Worm (Caenorhabditis elegans) whole organism, L4 larva: ENCODE data around the gene clpp-1.

Experiments used
- F10B5.3 ChIP-seq: sonication (generic microtip); optimal IDR thresholded peaks from 2 replicates; lab custom pipeline; 2016; ENCODE audit warnings: mild to moderate bottlenecking, missing genetic modification characterization, missing compliant biosample characterization
- F37D6.2 ChIP-seq: sonication (generic microtip); optimal IDR thresholded peaks from 2 replicates; lab custom pipeline; 2016; ENCODE audit warnings: mild to moderate bottlenecking, missing genetic modification characterization, missing compliant biosample characterization
- R02D3.7 ChIP-seq: fragments of 150-350 bp; sonication (generic microtip); optimal IDR thresholded peaks from 3 replicates; lab custom pipeline; 2014; ENCODE audit warnings: missing biosample characterization, missing genetic modification characterization
- T20F7.1 ChIP-seq: fragments of 200-800 bp; sonication (Bioruptor generic); optimal IDR thresholded peaks from 2 replicates; lab custom pipeline; 2018; ENCODE audit warnings: mild to moderate bottlenecking, missing genetic modification characterization, missing compliant biosample characterization
- T26A8.4 ChIP-seq: fragments of 200-800 bp; sonication (Bioruptor generic); IDR thresholded peaks from 2 replicates; pipeline ENCODE4 v1.3.6; 2022; ENCODE audit warnings: missing genetic modification characterization, missing compliant biosample characterization
- Y48G9A.11 ChIP-seq: fragments of 200-800 bp; sonication (Bioruptor generic); IDR thresholded peaks from 2 replicates; pipeline ENCODE4 v1.3.6; 2022; ENCODE audit warnings: missing genetic modification reagents, missing genetic modification characterization, missing compliant biosample characterization
- Y75B8A.6 ChIP-seq: fragments of 200-800 bp; sonication (Bioruptor generic); IDR thresholded peaks from 2 replicates; pipeline ENCODE4 v1.3.6; 2022; ENCODE audit warnings: missing genetic modification reagents, missing genetic modification characterization, missing compliant biosample characterization
- ZK337.2 ChIP-seq: fragments of 200-800 bp; sonication (Bioruptor generic); IDR thresholded peaks from 2 replicates; pipeline ENCODE4 v1.3.6; 2022; ENCODE audit warnings: missing genetic modification reagents, missing genetic modification characterization, missing compliant biosample characterization
- aha-1 ChIP-seq: fragments of 150-350 bp; peaks from one replicate; lab custom pipeline; 2014; ENCODE audit warnings: missing biosample characterization, missing genetic modification characterization
- aly-2 ChIP-seq: sonication (generic microtip); optimal IDR thresholded peaks from 2 replicates; lab custom pipeline; 2018; ENCODE audit warnings: missing biosample characterization, missing genetic modification characterization
- arid-1 ChIP-seq: fragments of 200-800 bp; sonication (Bioruptor generic); conservative IDR thresholded peaks from 2 replicates; pipeline ENCODE4 v1.3.6; 2022; ENCODE audit warnings: missing genetic modification reagents, missing genetic modification characterization, missing compliant biosample characterization
- ceh-20 ChIP-seq: fragments of 200-800 bp; sonication (Bioruptor generic); IDR thresholded peaks from 2 replicates; pipeline ENCODE4 v1.3.6; 2022; ENCODE audit warnings: missing genetic modification reagents, missing genetic modification characterization, missing compliant biosample characterization
- cey-2 ChIP-seq: sonication (generic microtip); optimal IDR thresholded peaks from 3 replicates; lab custom pipeline; 2017; ENCODE audit warnings: missing genetic modification characterization, mild to moderate bottlenecking, missing compliant biosample characterization, antibody characterized with exemption, borderline replicate concordance; ENCODE audit not compliant: insufficient read depth
- daf-12 ChIP-seq: fragments of 150-350 bp; optimal IDR thresholded peaks from 2 replicates; lab custom pipeline; 2014; ENCODE audit warnings: missing biosample characterization, missing genetic modification reagents, missing genetic modification characterization
- daf-16 ChIP-seq, 3 experiments: sonication (generic microtip); optimal IDR thresholded peaks; 2 replicates each; lab custom pipeline; 2016 to 2017; ENCODE audit warnings: missing genetic modification characterization in 3 of 3, missing genetic modification reagents in 3 of 3, mild to moderate bottlenecking in 2 of 3, missing compliant biosample characterization in 2 of 3, missing biosample characterization in 1 of 3, moderate library complexity in 1 of 3
- dmd-6 ChIP-seq: fragments of 200-800 bp; sonication (Bioruptor generic); IDR thresholded peaks from 2 replicates; pipeline ENCODE4 v1.3.6; 2022; ENCODE audit warnings: missing genetic modification reagents, missing genetic modification characterization, missing compliant biosample characterization
- dpl-1 ChIP-seq: fragments of 150-350 bp; optimal IDR thresholded peaks from 2 replicates; lab custom pipeline; 2014; ENCODE audit warnings: missing biosample characterization, missing genetic modification reagents, missing genetic modification characterization
- duxl-1 ChIP-seq: sonication (generic microtip); optimal IDR thresholded peaks from 2 replicates; lab custom pipeline; 2016; ENCODE audit warnings: mild to moderate bottlenecking, missing genetic modification characterization, moderate library complexity, missing compliant biosample characterization; ENCODE audit not compliant: poor library complexity
- dve-1 ChIP-seq: sonication (generic microtip); optimal IDR thresholded peaks from 2 replicates; lab custom pipeline; 2017; ENCODE audit warnings: antibody characterized with exemption, mild to moderate bottlenecking, missing genetic modification characterization, missing compliant biosample characterization; ENCODE audit not compliant: insufficient read depth
- fos-1 ChIP-seq: fragments of 150-350 bp; optimal IDR thresholded peaks from 2 replicates; lab custom pipeline; 2014; ENCODE audit warnings: missing biosample characterization, missing genetic modification characterization
- hlh-30 ChIP-seq: sonication (generic microtip); optimal IDR thresholded peaks from 2 replicates; lab custom pipeline; 2017; ENCODE audit warnings: antibody characterized with exemption, mild to moderate bottlenecking, missing genetic modification characterization, missing compliant biosample characterization; ENCODE audit not compliant: insufficient read depth
- lim-7 ChIP-seq: fragments of 200-800 bp; sonication (Bioruptor generic); IDR thresholded peaks from 2 replicates; pipeline ENCODE4 v1.3.6; 2022; ENCODE audit warnings: missing genetic modification characterization, missing compliant biosample characterization
- lin-1 ChIP-seq: fragments of 200-800 bp; sonication (Bioruptor generic); IDR thresholded peaks from 2 replicates; pipeline ENCODE4 v1.3.6; 2022; ENCODE audit warnings: missing genetic modification reagents, missing genetic modification characterization, missing compliant biosample characterization
- lin-13 ChIP-seq: fragments of 150-350 bp; optimal IDR thresholded peaks from 2 replicates; lab custom pipeline; 2014; ENCODE audit warnings: missing biosample characterization, missing genetic modification reagents, missing genetic modification characterization
- lin-15B ChIP-seq: fragments of 150-350 bp; sonication (generic microtip); optimal IDR thresholded peaks from 3 replicates; lab custom pipeline; 2014; ENCODE audit warnings: missing biosample characterization, missing genetic modification characterization
- lin-38 ChIP-seq: fragments of 200-800 bp; sonication (Bioruptor generic); IDR thresholded peaks from 2 replicates; pipeline ENCODE4 v1.3.6; 2022; ENCODE audit warnings: missing genetic modification reagents, missing genetic modification characterization, missing compliant biosample characterization
- lsy-2 ChIP-seq, 2 experiments: fragments of 150-350 bp in 1 of 2; sonication (generic microtip) in 1 of 2; optimal IDR thresholded peaks; 2 replicates each; lab custom pipeline; 2014 to 2017; ENCODE audit warnings: missing biosample characterization in 2 of 2, missing genetic modification characterization in 2 of 2
- mdl-1 ChIP-seq, 2 experiments: fragments of 150-350 bp in 1 of 2; sonication (generic microtip) in 1 of 2; optimal IDR thresholded peaks; 2 replicates each; lab custom pipeline; 2014 to 2017; ENCODE audit warnings: missing biosample characterization in 2 of 2, missing genetic modification characterization in 2 of 2
- mdt-29 ChIP-seq: fragments of 200-800 bp; sonication (Bioruptor generic); IDR thresholded peaks from 2 replicates; pipeline ENCODE4 v1.3.6; 2022; ENCODE audit warnings: missing genetic modification reagents, missing genetic modification characterization, missing compliant biosample characterization
- mep-1 ChIP-seq: fragments of 150-350 bp; sonication (generic microtip); optimal IDR thresholded peaks from 3 replicates; lab custom pipeline; 2014; ENCODE audit warnings: missing biosample characterization, missing genetic modification characterization
- mes-2 ChIP-seq: sonication (generic microtip); optimal IDR thresholded peaks from 2 replicates; lab custom pipeline; 2016; ENCODE audit warnings: missing genotype, mild to moderate bottlenecking, missing genetic modification characterization, missing compliant biosample characterization; ENCODE audit not compliant: poor library complexity, severe bottlenecking
- nhr-102 ChIP-seq: sonication (generic microtip); optimal IDR thresholded peaks from 2 replicates; lab custom pipeline; 2016; ENCODE audit warnings: mild to moderate bottlenecking, missing genetic modification characterization, moderate library complexity, missing compliant biosample characterization
- nhr-237 ChIP-seq: sonication (generic microtip); optimal IDR thresholded peaks from 2 replicates; lab custom pipeline; 2017; ENCODE audit warnings: missing biosample characterization, missing genetic modification characterization
- nhr-25 ChIP-seq: sonication (generic microtip); optimal IDR thresholded peaks from 2 replicates; lab custom pipeline; 2017; ENCODE audit warnings: missing genetic modification characterization, mild to moderate bottlenecking, missing compliant biosample characterization, antibody characterized with exemption, moderate library complexity, borderline replicate concordance; ENCODE audit not compliant: insufficient read depth
- nhr-28 ChIP-seq: fragments of 150-350 bp; optimal IDR thresholded peaks from 2 replicates; lab custom pipeline; 2014; ENCODE audit warnings: missing biosample characterization, missing genetic modification characterization
- nhr-42 ChIP-seq: fragments of 200-800 bp; sonication (Bioruptor generic); IDR thresholded peaks from 2 replicates; pipeline ENCODE4 v1.3.6; 2022; ENCODE audit warnings: missing genetic modification characterization, missing compliant biosample characterization
- nhr-6 ChIP-seq: fragments of 150-350 bp; optimal IDR thresholded peaks from 2 replicates; lab custom pipeline; 2014; ENCODE audit warnings: missing biosample characterization, missing genetic modification characterization
- nhr-76 ChIP-seq: fragments of 150-350 bp; optimal IDR thresholded peaks from 2 replicates; lab custom pipeline; 2014; ENCODE audit warnings: missing biosample characterization, missing genetic modification characterization
- pha-4 ChIP-seq, 2 experiments: fragments of 150-350 bp in 1 of 2; fragments of 200-800 bp in 1 of 2; sonication (Bioruptor generic) in 1 of 2; IDR thresholded peaks in 1 of 2; optimal IDR thresholded peaks in 1 of 2; 2 replicates each; pipeline versions ENCODE4 v1.3.6 to Lab custom; 2014 to 2022; ENCODE audit warnings: missing genetic modification characterization in 2 of 2, missing genetic modification reagents in 2 of 2, missing biosample characterization in 1 of 2, missing compliant biosample characterization in 1 of 2
- rbr-2 ChIP-seq: sonication (generic microtip); optimal IDR thresholded peaks from 2 replicates; lab custom pipeline; 2016; ENCODE audit warnings: missing genotype, missing genetic modification characterization, missing compliant biosample characterization
- saeg-2 ChIP-seq: fragments of 200-800 bp; sonication (Bioruptor generic); IDR thresholded peaks from 2 replicates; pipeline ENCODE4 v1.3.6; 2022; ENCODE audit warnings: missing genetic modification reagents, missing genetic modification characterization, missing compliant biosample characterization
- set-16 ChIP-seq: fragments of 200-800 bp; sonication (Bioruptor generic); IDR thresholded peaks from 2 replicates; pipeline ENCODE4 v1.3.6; 2022; ENCODE audit warnings: missing genetic modification reagents, missing genetic modification characterization, missing compliant biosample characterization
- snpc-1.2 ChIP-seq: fragments of 200-800 bp; sonication (Bioruptor generic); IDR thresholded peaks from 2 replicates; pipeline ENCODE4 v1.3.6; 2022; ENCODE audit warnings: missing genetic modification reagents, missing genetic modification characterization, missing compliant biosample characterization
- tag-97 ChIP-seq: fragments of 200-800 bp; sonication (Bioruptor generic); IDR thresholded peaks from 2 replicates; pipeline ENCODE4 v1.3.6; 2022; ENCODE audit warnings: missing genetic modification characterization, missing compliant biosample characterization
- zfp-2 ChIP-seq: sonication (generic microtip); optimal IDR thresholded peaks from 2 replicates; lab custom pipeline; 2016; ENCODE audit warnings: mild to moderate bottlenecking, missing genetic modification characterization, missing compliant biosample characterization
- zfp-3 ChIP-seq: fragments of 200-800 bp; sonication (Bioruptor generic); conservative IDR thresholded peaks from 2 replicates; pipeline ENCODE4 v1.3.6; 2022; ENCODE audit warnings: missing genetic modification reagents, missing genetic modification characterization, missing compliant biosample characterization
- zip-11 ChIP-seq: fragments of 200-800 bp; sonication (Bioruptor generic); IDR thresholded peaks from 2 replicates; pipeline ENCODE4 v1.3.6; 2022; ENCODE audit warnings: missing genetic modification characterization, missing compliant biosample characterization
- ztf-7 ChIP-seq: fragments of 150-350 bp; optimal IDR thresholded peaks from 2 replicates; lab custom pipeline; 2014; ENCODE audit warnings: missing biosample characterization, missing genetic modification characterization

The clpp-1 gene

DNA sequence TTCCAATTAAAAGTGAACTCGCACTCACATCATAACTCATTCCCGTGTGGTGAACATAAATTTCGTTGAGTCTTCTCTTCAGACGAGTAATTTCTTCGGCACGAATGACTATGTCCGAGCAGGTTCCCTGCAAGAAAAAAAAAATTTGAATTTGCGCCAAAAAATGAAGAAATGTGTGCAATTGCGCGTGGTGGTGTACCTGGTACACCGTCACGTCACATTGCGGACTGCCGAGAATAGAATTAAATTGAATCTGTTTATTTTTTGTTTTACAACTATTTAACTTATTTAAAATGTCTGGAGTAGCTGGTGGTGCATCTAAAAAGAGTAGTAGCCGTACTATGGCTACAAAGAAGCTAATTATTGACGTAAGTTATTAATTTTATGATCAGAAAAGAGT, 1.7 kb downstream of the clpp-1 start, which contains the start of gene mdt-22:
Gene mdt-22 (plus strand): TSS at position 263 of the 400 bp plus-strand sequence.
- no peak for TF ChIP-seq daf-12 (tag; lab: Kevin White, UChicago)
- peak; percentile 78; the same call in 1 of the 2 replicates for TF ChIP-seq arid-1 (GFP tag; lab: Robert Waterston, UW)
- peak; percentile 2 for TF ChIP-seq duxl-1
- TF ChIP-seq set-16 (GFP tag; lab: Robert Waterston, UW), result no peak
- TF ChIP-seq T20F7.1, result peak; percentile 58
- TF ChIP-seq zip-11 (GFP tag; lab: Robert Waterston, UW), result no peak
- no peak for TF ChIP-seq saeg-2 (GFP tag; lab: Robert Waterston, UW)
- no peak for TF ChIP-seq aly-2 (tag; lab: Kevin White, UChicago)
- TF ChIP-seq nhr-76 (tag; lab: Kevin White, UChicago), result no peak
- no peak for TF ChIP-seq fos-1 (tag; lab: Kevin White, UChicago)
- no peak for TF ChIP-seq cey-2 (tag; lab: Kevin White, UChicago)
- TF ChIP-seq aha-1 (tag; lab: Kevin White, UChicago), result peak; percentile 90
- TF ChIP-seq lin-1 (GFP tag; lab: Robert Waterston, UW), result peak; percentile 49; the same call in 1 of the 2 replicates
- TF ChIP-seq tag-97, result no peak
- peak; percentile 65 for TF ChIP-seq dmd-6
- peak; percentile 82 for TF ChIP-seq lin-38 (GFP tag; lab: Robert Waterston, UW)
- peak in 1 of 2 experiments; percentile 45 for TF ChIP-seq daf-16 (GFP tag; optimal IDR thresholded peaks at IDR 0.05; lab: Kevin White, UChicago)
- peak; percentile 45 for TF ChIP-seq daf-16 (tag; optimal IDR thresholded peaks at IDR 0.05; lab: Kevin White, UChicago)
- TF ChIP-seq T26A8.4 (GFP tag; lab: Robert Waterston, UW), result peak; percentile 74
- peak; percentile 72 for TF ChIP-seq lin-13 (GFP tag; lab: Kevin White, UChicago)
- no peak for TF ChIP-seq zfp-2
- no peak for TF ChIP-seq mdt-29 (GFP tag; lab: Robert Waterston, UW)
- TF ChIP-seq lin-15B (tag; lab: Kevin White, UChicago), result no peak
- TF ChIP-seq lim-7 (GFP tag; lab: Robert Waterston, UW), result no peak
- TF ChIP-seq F37D6.2, result peak; percentile 37
- TF ChIP-seq ztf-7 (tag; lab: Kevin White, UChicago), result peak; percentile 25
- 0 out of 2 replicates have a peak, but pooled peaks have one; percentile 56 for TF ChIP-seq zfp-3 (GFP tag; lab: Robert Waterston, UW)
- TF ChIP-seq snpc-1.2 (GFP tag; lab: Robert Waterston, UW), result peak; percentile 29; the same call in 1 of the 2 replicates
- TF ChIP-seq mep-1, result peak; percentile 73
- peak; percentile 43 for TF ChIP-seq hlh-30 (tag; lab: Kevin White, UChicago)
- TF ChIP-seq nhr-25, result peak; percentile 27
- TF ChIP-seq Y48G9A.11, result peak; percentile 53; the same call in 1 of the 2 replicates
- TF ChIP-seq nhr-237, result no peak
- TF ChIP-seq ceh-20 (GFP tag; lab: Robert Waterston, UW), result peak; percentile 68
- peak; percentile 63; the same call in 1 of the 2 replicates for TF ChIP-seq pha-4 (GFP tag; IDR thresholded peaks at IDR 0.05; lab: Robert Waterston, UW)
- TF ChIP-seq pha-4 (tag; optimal IDR thresholded peaks at IDR 0.05; lab: Kevin White, UChicago), result no peak
- TF ChIP-seq ZK337.2 (GFP tag; lab: Robert Waterston, UW), result 0 out of 2 replicates have a peak, but pooled peaks have one; percentile 46
- peak; percentile 20 for TF ChIP-seq nhr-28 (tag; lab: Kevin White, UChicago)
- no peak for TF ChIP-seq mdl-1 (tag; optimal IDR thresholded peaks at IDR 0.05; lab: Kevin White, UChicago)
- TF ChIP-seq R02D3.7 (tag; lab: Kevin White, UChicago), result no peak
- peak in 1 of 2 experiments; percentile 83 for TF ChIP-seq lsy-2 (tag; optimal IDR thresholded peaks at IDR 0.05; lab: Kevin White, UChicago)
- peak; percentile 87 for TF ChIP-seq mes-2 (tag; lab: Kevin White, UChicago)
- TF ChIP-seq rbr-2 (tag; lab: Kevin White, UChicago), result peak; percentile 76
- TF ChIP-seq nhr-42 (GFP tag; lab: Robert Waterston, UW), result 0 out of 2 replicates have a peak, but pooled peaks have one; percentile 57
- peak; percentile 28 for TF ChIP-seq nhr-6 (tag; lab: Kevin White, UChicago)
- TF ChIP-seq dpl-1 (GFP tag; lab: Kevin White, UChicago), result peak; percentile 95
- peak; percentile 58 for TF ChIP-seq nhr-102
- TF ChIP-seq dve-1 (tag; lab: Kevin White, UChicago), result peak; percentile 60
- no peak for TF ChIP-seq Y75B8A.6 (GFP tag; lab: Robert Waterston, UW)
- TF ChIP-seq F10B5.3 (tag; lab: Kevin White, UChicago), result peak; percentile 27
